Fruit fly (Drosophila melanogaster): ENCODE measurements around the gene crb.

The crb gene

dm6 chr3R:24293171-24293570 is 1.7 kb upstream of the crb start (continued):
- TF ChIP-seq CG1832 (GFP tag; optimal IDR thresholded peaks at IDR 0.05) (no peak), CG16813 (GFP tag; IDR thresholded peaks at IDR 0.05; ENCODE audit: partially characterized antibody) (no peak), Sox102F (GFP tag; optimal IDR thresholded peaks at IDR 0.05) (no peak), CG13775 (GFP tag; optimal IDR thresholded peaks at IDR 0.05) (no peak), CG13624 (GFP tag; optimal IDR thresholded peaks at IDR 0.05) (no peak), CG6791 (GFP tag; IDR thresholded peaks at IDR 0.05; ENCODE audit: partially characterized antibody) (no peak), kay (GFP tag; optimal IDR thresholded peaks at IDR 0.05) (no peak), lov (optimal IDR thresholded peaks at IDR 0.05) (no peak), lov (GFP tag; IDR thresholded peaks at IDR 0.05) (no peak), D19A (tag; optimal IDR thresholded peaks at IDR 0.05) (peak; percentile 8), Oli (tag; optimal IDR thresholded peaks at IDR 0.05) (no peak), CG4282 (GFP tag; optimal IDR thresholded peaks at IDR 0.05) (no peak), C15 (GFP tag; IDR thresholded peaks at IDR 0.05) (no peak), CG10209 (GFP tag; optimal IDR thresholded peaks at IDR 0.05) (peak; percentile 4), CG10366 (GFP tag; IDR thresholded peaks at IDR 0.05) (no peak), CG11504 (tag; optimal IDR thresholded peaks at IDR 0.05) (peak; percentile 15), CG7928 (GFP tag; optimal IDR thresholded peaks at IDR 0.05) (no peak), ttk (GFP tag; IDR thresholded peaks at IDR 0.05) (no peak), row (GFP tag; IDR thresholded peaks at IDR 0.05) (no peak), grn (GFP tag; optimal IDR thresholded peaks at IDR 0.05) (no peak), BEAF-32 (GFP tag; optimal IDR thresholded peaks at IDR 0.05) (no peak), Meics (GFP tag; optimal IDR thresholded peaks at IDR 0.05) (no peak), vfl (GFP tag; optimal IDR thresholded peaks at IDR 0.05) (no peak), CG3065 (GFP tag; optimal IDR thresholded peaks at IDR 0.05) (no peak), chn (GFP tag; optimal IDR thresholded peaks at IDR 0.05) (no peak), MESR4 (GFP tag; optimal IDR thresholded peaks at IDR 0.05) (no peak), Ets65A (GFP tag) (peak; percentile 61), stwl (tag; optimal IDR thresholded peaks at IDR 0.05) (no peak), luna (GFP tag; optimal IDR thresholded peaks at IDR 0.05) (no peak), chif (GFP tag; optimal IDR thresholded peaks at IDR 0.05) (no peak), ind (GFP tag; optimal IDR thresholded peaks at IDR 0.05) (no peak), CG17361 (GFP tag; IDR thresholded peaks at IDR 0.05) (0 out of 3 replicates have a peak, but pooled peaks have one; percentile 13), CHES-1-like (GFP tag; optimal IDR thresholded peaks at IDR 0.05) (no peak), Deaf1 (tag; optimal IDR thresholded peaks at IDR 0.05) (no peak), dm (GFP tag; optimal IDR thresholded peaks at IDR 0.05) (no peak), CG34376 (GFP tag; optimal IDR thresholded peaks at IDR 0.05) (no peak), CG10147 (GFP tag; optimal IDR thresholded peaks at IDR 0.05) (no peak), Doc3 (GFP tag; IDR thresholded peaks at IDR 0.05; ENCODE audit: partially characterized antibody) (no peak), CG8765 (GFP tag; IDR thresholded peaks at IDR 0.05) (no peak), sr (GFP tag; IDR thresholded peaks at IDR 0.05) (no peak), en (GFP tag; optimal IDR thresholded peaks at IDR 0.05) (no peak), CG6654 (GFP tag; optimal IDR thresholded peaks at IDR 0.05) (no peak), ewg (GFP tag; optimal IDR thresholded peaks at IDR 0.05) (no peak), CG13296 (GFP tag; optimal IDR thresholded peaks at IDR 0.05) (no peak), CrebB (tag; optimal IDR thresholded peaks at IDR 0.05) (no peak), tx (GFP tag; optimal IDR thresholded peaks at IDR 0.05) (no peak), Bteb2 (GFP tag; optimal IDR thresholded peaks at IDR 0.05) (no peak), Six4 (GFP tag; optimal IDR thresholded peaks at IDR 0.05) (no peak), Nf-YC (tag; optimal IDR thresholded peaks at IDR 0.05) (no peak), B-H1 (GFP tag; IDR thresholded peaks at IDR 0.05) (no peak), sima (GFP tag; optimal IDR thresholded peaks at IDR 0.05) (no peak), CG3847 (GFP tag; IDR thresholded peaks at IDR 0.05) (no peak)

Measured in whole organism, embryonic.